Fruit fly (Drosophila melanogaster) whole organism, wandering third instar larva: ENCODE results near the gene bys.

Experiments
- Abd-B ChIP-seq: fragments of >200 bp; optimal IDR thresholded peaks from 2 replicates; lab custom pipeline; 2017; ENCODE audit warnings: missing biosample characterization, missing genetic modification characterization
- CG32264 ChIP-seq: fragments of 200-800 bp; sonication (Bioruptor generic); optimal IDR thresholded peaks from 2 replicates; lab custom pipeline; 2016; ENCODE audit warnings: missing biosample characterization, missing genetic modification characterization
- CG9705 ChIP-seq: fragments of 200-800 bp; sonication (Bioruptor generic); optimal IDR thresholded peaks from 2 replicates; lab custom pipeline; 2018; ENCODE audit warnings: missing biosample characterization, mild to moderate bottlenecking, missing genetic modification characterization
- CrebA ChIP-seq: fragments of 200-800 bp; sonication (Bioruptor generic); optimal IDR thresholded peaks from 2 replicates; lab custom pipeline; 2016; ENCODE audit warnings: missing biosample characterization, mild to moderate bottlenecking, missing genetic modification characterization, borderline replicate concordance
- Dfd ChIP-seq: fragments of >200 bp; optimal IDR thresholded peaks from 2 replicates; lab custom pipeline; 2017; ENCODE audit warnings: missing biosample characterization, missing genetic modification characterization
- Dif ChIP-seq: fragments of 200-275, 200-300 bp; sonication (Bioruptor generic); optimal IDR thresholded peaks from 2 replicates; lab custom pipeline; 2018; ENCODE audit warnings: missing biosample characterization, missing genetic modification characterization; ENCODE audit not compliant: partially characterized antibody
- GATAd ChIP-seq: sonication (Bioruptor generic); optimal IDR thresholded peaks from 2 replicates; lab custom pipeline; 2016; ENCODE audit warnings: missing biosample characterization, missing genetic modification characterization
- HLH106 ChIP-seq: fragments of 200-800 bp; optimal IDR thresholded peaks from 3 replicates; lab custom pipeline; 2019; ENCODE audit warnings: missing biosample characterization, mild to moderate bottlenecking, missing genetic modification characterization, moderate library complexity
- Hnf4 ChIP-seq: fragments of 200-800 bp; sonication (Bioruptor generic); optimal IDR thresholded peaks from 2 replicates; lab custom pipeline; 2016; ENCODE audit warnings: missing biosample characterization, mild to moderate bottlenecking, missing genetic modification characterization
- Hr78 ChIP-seq: fragments of >200 bp; optimal IDR thresholded peaks from 2 replicates; lab custom pipeline; 2017; ENCODE audit warnings: missing biosample characterization, missing genetic modification characterization
- Hr83 ChIP-seq: fragments of 200-300 bp; sonication (Bioruptor generic); optimal IDR thresholded peaks from 2 replicates; lab custom pipeline; 2016; ENCODE audit warnings: missing biosample characterization, mild to moderate bottlenecking, missing genetic modification characterization, moderate library complexity; ENCODE audit not compliant: poor library complexity, severe bottlenecking
- Jra ChIP-seq: sonication (Bioruptor generic); optimal IDR thresholded peaks from 2 replicates; lab custom pipeline; 2016; ENCODE audit warnings: missing biosample characterization, missing genetic modification characterization
- Mio ChIP-seq: sonication (Bioruptor generic); optimal IDR thresholded peaks from 2 replicates; lab custom pipeline; 2016; ENCODE audit warnings: missing biosample characterization, missing genetic modification characterization
- Myc ChIP-seq: fragments of >200 bp; optimal IDR thresholded peaks from 2 replicates; lab custom pipeline; 2017
- N ChIP-seq: fragments of >200 bp; optimal IDR thresholded peaks from 2 replicates; lab custom pipeline; 2018; ENCODE audit warnings: missing biosample characterization, missing external identifiers, missing genetic modification characterization
- OdsH ChIP-seq: fragments of 200-800 bp; sonication (Bioruptor generic); optimal IDR thresholded peaks from 2 replicates; lab custom pipeline; 2016; ENCODE audit warnings: missing biosample characterization, mild to moderate bottlenecking, missing genetic modification characterization
- Rel ChIP-seq, 2 experiments: fragments of 200-800 bp; sonication (Bioruptor generic) in 1 of 2; optimal IDR thresholded peaks; 2 replicates in 1 of 2; 3 replicates in 1 of 2; lab custom pipeline; 2016 to 2019; ENCODE audit warnings: mild to moderate bottlenecking in 2 of 2, missing biosample characterization in 2 of 2, missing genetic modification characterization in 2 of 2, moderate library complexity in 1 of 2
- Sp1 ChIP-seq: fragments of 200-800 bp; sonication (Bioruptor generic); optimal IDR thresholded peaks from 3 replicates; lab custom pipeline; 2019; ENCODE audit warnings: missing biosample characterization, mild to moderate bottlenecking, missing genetic modification characterization, moderate library complexity
- Vsx2 ChIP-seq: fragments of 200-300, 225-300 bp; sonication (Bioruptor generic); optimal IDR thresholded peaks from 2 replicates; lab custom pipeline; 2018; ENCODE audit warnings: missing biosample characterization, missing genetic modification characterization; ENCODE audit not compliant: partially characterized antibody
- br ChIP-seq: fragments of 200-800 bp; sonication (Bioruptor generic); optimal IDR thresholded peaks from 2 replicates; lab custom pipeline; 2016; ENCODE audit warnings: missing biosample characterization, missing genetic modification characterization
- brk ChIP-seq: fragments of 200-800 bp; sonication (Bioruptor generic); optimal IDR thresholded peaks from 2 replicates; lab custom pipeline; 2016; ENCODE audit warnings: missing biosample characterization, mild to moderate bottlenecking, missing genetic modification characterization
- dl ChIP-seq, 2 experiments: fragments of 175-275, 200-275 bp in 1 of 2; fragments of 200-275 bp in 1 of 2; sonication (Bioruptor generic); optimal IDR thresholded peaks; lab custom pipeline; 2018; ENCODE audit warnings: mild to moderate bottlenecking in 2 of 2, missing biosample characterization in 2 of 2, missing genetic modification characterization in 2 of 2, moderate library complexity in 2 of 2; ENCODE audit not compliant: partially characterized antibody in 2 of 2, insufficient read depth in 1 of 2
- dmrt93B ChIP-seq: fragments of 200-800 bp; sonication (Bioruptor generic); optimal IDR thresholded peaks from 2 replicates; lab custom pipeline; 2018; ENCODE audit warnings: missing biosample characterization, mild to moderate bottlenecking, missing genetic modification characterization
- dsf ChIP-seq: sonication (Bioruptor generic); optimal IDR thresholded peaks from 2 replicates; lab custom pipeline; 2016; ENCODE audit warnings: missing biosample characterization, missing genetic modification characterization, borderline replicate concordance
- ey ChIP-seq: fragments of 200-800 bp; sonication (Bioruptor generic); optimal IDR thresholded peaks from 2 replicates; lab custom pipeline; 2016; ENCODE audit warnings: missing biosample characterization, missing genetic modification characterization
- foxo ChIP-seq, 2 experiments: fragments of 200-800 bp; sonication (Bioruptor generic); optimal IDR thresholded peaks; 2 replicates in 1 of 2; 3 replicates in 1 of 2; lab custom pipeline; 2016 to 2017; ENCODE audit warnings: missing biosample characterization in 2 of 2, missing genetic modification characterization in 2 of 2
- fru ChIP-seq: fragments of 200-800 bp; sonication (Bioruptor generic); optimal IDR thresholded peaks from 3 replicates; lab custom pipeline; 2016; ENCODE audit warnings: missing biosample characterization, mild to moderate bottlenecking, missing genetic modification characterization
- h ChIP-seq: fragments of 200-800 bp; sonication (Bioruptor generic); optimal IDR thresholded peaks from 3 replicates; lab custom pipeline; 2016; ENCODE audit warnings: missing biosample characterization, mild to moderate bottlenecking, missing genetic modification characterization
- jim ChIP-seq: fragments of 175-275, 200-325 bp; sonication (Bioruptor generic); optimal IDR thresholded peaks from 2 replicates; lab custom pipeline; 2016; ENCODE audit warnings: missing biosample characterization, mild to moderate bottlenecking, missing genetic modification characterization
- lola ChIP-seq: fragments of >200 bp; optimal IDR thresholded peaks from 2 replicates; lab custom pipeline; 2017; ENCODE audit warnings: missing biosample characterization, missing genetic modification characterization
- pan ChIP-seq: fragments of >200 bp; optimal IDR thresholded peaks from 2 replicates; lab custom pipeline; 2017
- psq ChIP-seq: fragments of 200-800 bp; sonication (Bioruptor generic); optimal IDR thresholded peaks from 3 replicates; lab custom pipeline; 2017; ENCODE audit warnings: missing biosample characterization, mild to moderate bottlenecking, missing genetic modification characterization, moderate library complexity
- rgr ChIP-seq: fragments of 200-800 bp; sonication (Bioruptor generic); optimal IDR thresholded peaks from 3 replicates; lab custom pipeline; 2016; ENCODE audit warnings: missing biosample characterization, mild to moderate bottlenecking, missing genetic modification characterization
- sage ChIP-seq: fragments of 200-800 bp; sonication (Bioruptor generic); optimal IDR thresholded peaks from 2 replicates; lab custom pipeline; 2016; ENCODE audit warnings: missing biosample characterization, mild to moderate bottlenecking, missing genetic modification characterization
- sv ChIP-seq: fragments of 200-800 bp; sonication (Bioruptor generic); optimal IDR thresholded peaks from 3 replicates; lab custom pipeline; 2016; ENCODE audit warnings: missing biosample characterization, missing genetic modification characterization
- tai ChIP-seq: sonication (Bioruptor generic); optimal IDR thresholded peaks from 2 replicates; lab custom pipeline; 2016; ENCODE audit warnings: missing biosample characterization, missing genetic modification characterization
- usp ChIP-seq: fragments of >200 bp; optimal IDR thresholded peaks from 2 replicates; lab custom pipeline; 2017; ENCODE audit warnings: missing biosample characterization, missing genetic modification characterization
- woc ChIP-seq: sonication (Bioruptor generic); optimal IDR thresholded peaks from 2 replicates; lab custom pipeline; 2016; ENCODE audit warnings: missing biosample characterization, mild to moderate bottlenecking, missing genetic modification characterization

The bys gene

dm6 chrX:7892539-7892899, 9.2 kb upstream of the bys start:
- TF ChIP-seq Hnf4 (GFP tag; lab: Kevin White, UChicago): peak; percentile 38
- TF ChIP-seq Vsx2 (GFP tag; lab: Kevin White, UChicago): no peak
- TF ChIP-seq OdsH (GFP tag; lab: Kevin White, UChicago): peak; percentile 52
- TF ChIP-seq usp (GFP tag; lab: Kevin White, UChicago): no peak
- TF ChIP-seq Rel (GFP tag; optimal IDR thresholded peaks at IDR 0.05; lab: Kevin White, UChicago): no peak
- no peak for TF ChIP-seq Rel (tag; optimal IDR thresholded peaks at IDR 0.05; lab: Kevin White, UChicago)
- no peak for TF ChIP-seq brk (GFP tag; lab: Kevin White, UChicago)
- peak; percentile 62 for TF ChIP-seq Sp1 (GFP tag; lab: Kevin White, UChicago)
- no peak for TF ChIP-seq CrebA (GFP tag; lab: Kevin White, UChicago)
- peak; percentile 59 for TF ChIP-seq h (GFP tag; lab: Kevin White, UChicago)
- no peak for TF ChIP-seq Dif
- TF ChIP-seq Abd-B (GFP tag; lab: Kevin White, UChicago): no peak
- no peak for TF ChIP-seq CG32264
- no peak for TF ChIP-seq CG9705 (GFP tag; lab: Kevin White, UChicago)
- TF ChIP-seq foxo (GFP tag; optimal IDR thresholded peaks at IDR 0.05; lab: Kevin White, UChicago): peak in 1 of 2 experiments; percentile 71
- no peak for TF ChIP-seq dsf (GFP tag; lab: Kevin White, UChicago)
- no peak for TF ChIP-seq pan (lab: Kevin White, UChicago)
- peak; percentile 58 for TF ChIP-seq HLH106 (tag; lab: Kevin White, UChicago)
- TF ChIP-seq dl (GFP tag; optimal IDR thresholded peaks at IDR 0.05; lab: Kevin White, UChicago; ENCODE audit: insufficient read depth in 1 of 2, partially characterized antibody in 2 of 2): no peak
- TF ChIP-seq Hr78 (GFP tag; lab: Kevin White, UChicago): no peak
- TF ChIP-seq GATAd (GFP tag; lab: Kevin White, UChicago): no peak
- TF ChIP-seq ey (GFP tag; lab: Kevin White, UChicago): peak; percentile 63
- TF ChIP-seq N (GFP tag; lab: Kevin White, UChicago): no peak
- TF ChIP-seq sv (GFP tag; lab: Kevin White, UChicago): no peak
- TF ChIP-seq Mio (GFP tag; lab: Kevin White, UChicago): no peak
- TF ChIP-seq psq: peak; percentile 12
- TF ChIP-seq Jra (GFP tag; lab: Kevin White, UChicago): no peak
- TF ChIP-seq br (GFP tag; lab: Kevin White, UChicago): peak; percentile 39
- TF ChIP-seq jim (GFP tag; lab: Kevin White, UChicago): no peak
- TF ChIP-seq Hr83 (GFP tag; lab: Kevin White, UChicago): no peak
- TF ChIP-seq Myc (lab: Kevin White, UChicago): no peak
- no peak for TF ChIP-seq sage (GFP tag; lab: Kevin White, UChicago)
- TF ChIP-seq tai (GFP tag; lab: Kevin White, UChicago): no peak
- TF ChIP-seq lola: no peak
- peak; percentile 17 for TF ChIP-seq dmrt93B (GFP tag; lab: Kevin White, UChicago)
- TF ChIP-seq rgr: peak; percentile 62
- peak; percentile 68 for TF ChIP-seq fru (GFP tag; lab: Kevin White, UChicago)
- no peak for TF ChIP-seq woc (GFP tag; lab: Kevin White, UChicago)
- TF ChIP-seq Dfd: no peak

dm6 chrX:7893411-7894122, 8.1 kb upstream of the bys start, which contains the start of the genes CG45089, ND-MNLL and p115:
Gene CG45089, minus strand, starts transcription at chrX:7893798.
Gene ND-MNLL, minus strand, starts transcription at chrX:7893798.
Gene p115, plus strand, starts transcription at chrX:7894031.
- TF ChIP-seq Dif (no peak), N (GFP tag; lab: Kevin White, UChicago) (no peak), CG32264 (no peak), Abd-B (GFP tag; lab: Kevin White, UChicago) (no peak), dmrt93B (GFP tag; lab: Kevin White, UChicago) (peak; percentile 9), usp (GFP tag; lab: Kevin White, UChicago) (no peak), Hnf4 (GFP tag; lab: Kevin White, UChicago) (peak; percentile 79), h (GFP tag; lab: Kevin White, UChicago) (peak; percentile 69), jim (GFP tag; lab: Kevin White, UChicago) (no peak), dl (GFP tag; optimal IDR thresholded peaks at IDR 0.05; lab: Kevin White, UChicago; ENCODE audit: insufficient read depth in 1 of 2, partially characterized antibody in 2 of 2) (no peak), sv (GFP tag; lab: Kevin White, UChicago) (peak; percentile 44), psq (peak; percentile 55), OdsH (GFP tag; lab: Kevin White, UChicago) (peak; percentile 50), CrebA (GFP tag; lab: Kevin White, UChicago) (no peak), tai (GFP tag; lab: Kevin White, UChicago) (no peak), Dfd (no peak), ey (GFP tag; lab: Kevin White, UChicago) (peak; percentile 30), brk (GFP tag; lab: Kevin White, UChicago) (no peak), Rel (GFP tag; optimal IDR thresholded peaks at IDR 0.05; lab: Kevin White, UChicago) (no peak), Rel (tag; optimal IDR thresholded peaks at IDR 0.05; lab: Kevin White, UChicago) (peak; percentile 21), fru (GFP tag; lab: Kevin White, UChicago) (peak; percentile 59), Vsx2 (GFP tag; lab: Kevin White, UChicago) (no peak), lola (no peak), woc (GFP tag; lab: Kevin White, UChicago) (peak; percentile 61), foxo (GFP tag; optimal IDR thresholded peaks at IDR 0.05; lab: Kevin White, UChicago) (peak in 1 of 2 experiments; percentile 79), pan (lab: Kevin White, UChicago) (no peak), Hr83 (GFP tag; lab: Kevin White, UChicago) (peak; percentile 31), GATAd (GFP tag; lab: Kevin White, UChicago) (peak; percentile 37), HLH106 (tag; lab: Kevin White, UChicago) (peak; percentile 78), dsf (GFP tag; lab: Kevin White, UChicago) (peak; percentile 32), Hr78 (GFP tag; lab: Kevin White, UChicago) (no peak), br (GFP tag; lab: Kevin White, UChicago) (peak; percentile 40), Jra (GFP tag; lab: Kevin White, UChicago) (peak; percentile 33), Myc (lab: Kevin White, UChicago) (peak; percentile 68), Sp1 (GFP tag; lab: Kevin White, UChicago) (peak; percentile 59), CG9705 (GFP tag; lab: Kevin White, UChicago) (peak; percentile 50), Mio (GFP tag; lab: Kevin White, UChicago) (no peak), sage (GFP tag; lab: Kevin White, UChicago) (peak; percentile 54), rgr (peak; percentile 70)
- TF ChIP-seq, all 38 proteins: peak for 22
